Worm (Caenorhabditis elegans) whole organism, L3 larva: ENCODE results near the gene R05H10.1.
A peak's percentile ranks its signal among the peaks of the same experiment; 100 is the strongest.

Experiments
- R02D3.7 ChIP-seq: fragments of 150-350 bp; optimal IDR thresholded peaks from 2 replicates; lab custom pipeline; 2014; ENCODE audit warnings: missing biosample characterization, missing genetic modification characterization
- ZK546.5 ChIP-seq: sonication (generic microtip); optimal IDR thresholded peaks from 2 replicates; lab custom pipeline; 2017; ENCODE audit warnings: missing biosample characterization, missing genetic modification characterization
- ama-1 ChIP-seq: fragments of 150-350 bp; optimal IDR thresholded peaks from 2 replicates; lab custom pipeline; 2018
- ceh-28 ChIP-seq: fragments of 150-350 bp; optimal IDR thresholded peaks from 2 replicates; lab custom pipeline; 2014; ENCODE audit warnings: missing biosample characterization, missing genetic modification reagents, missing genetic modification characterization
- ceh-82 ChIP-seq: fragments of 150-350 bp; optimal IDR thresholded peaks from 2 replicates; lab custom pipeline; 2014; ENCODE audit warnings: missing biosample characterization, missing genetic modification characterization
- ceh-9 ChIP-seq: sonication (generic microtip); optimal IDR thresholded peaks from 2 replicates; lab custom pipeline; 2018; ENCODE audit warnings: missing biosample characterization, missing genetic modification characterization
- egl-27 ChIP-seq: sonication (generic microtip); optimal IDR thresholded peaks from 4 replicates; lab custom pipeline; 2017; ENCODE audit warnings: missing biosample characterization, missing genetic modification reagents, missing genetic modification characterization
- elt-1 ChIP-seq: fragments of 150-350 bp; optimal IDR thresholded peaks from 2 replicates; lab custom pipeline; 2014; ENCODE audit warnings: missing biosample characterization, missing genetic modification characterization
- elt-2 ChIP-seq: sonication (generic microtip); optimal IDR thresholded peaks from 2 replicates; lab custom pipeline; 2016; ENCODE audit warnings: missing genetic modification reagents, mild to moderate bottlenecking, missing genetic modification characterization, missing compliant biosample characterization
- elt-3 ChIP-seq, 3 experiments: fragments of 150-350 bp in 1 of 3; sonication (generic microtip) in 2 of 3; optimal IDR thresholded peaks; 2 replicates in 2 of 3; 4 replicates in 1 of 3; lab custom pipeline; 2014 to 2017; ENCODE audit warnings: missing biosample characterization in 3 of 3, missing genetic modification characterization in 3 of 3
- fos-1 ChIP-seq: fragments of 150-350 bp; optimal IDR thresholded peaks from 2 replicates; lab custom pipeline; 2014; ENCODE audit warnings: missing biosample characterization, missing genetic modification characterization
- hmg-11 ChIP-seq: sonication (generic microtip); optimal IDR thresholded peaks from 2 replicates; lab custom pipeline; 2016; ENCODE audit warnings: missing genetic modification characterization, missing compliant biosample characterization
- jun-1 ChIP-seq: fragments of 150-350 bp; optimal IDR thresholded peaks from 2 replicates; lab custom pipeline; 2014; ENCODE audit warnings: missing biosample characterization, missing genetic modification reagents, missing genetic modification characterization
- lin-15B ChIP-seq: fragments of 150-350 bp; optimal IDR thresholded peaks from 2 replicates; lab custom pipeline; 2014; ENCODE audit warnings: missing biosample characterization, missing genetic modification characterization
- nfya-1 ChIP-seq: sonication (generic microtip); optimal IDR thresholded peaks from 2 replicates; lab custom pipeline; 2017; ENCODE audit warnings: missing genetic modification characterization, mild to moderate bottlenecking, missing compliant biosample characterization, antibody characterized with exemption, moderate library complexity; ENCODE audit not compliant: insufficient read depth
- nhr-12 ChIP-seq: fragments of 150-350 bp; optimal IDR thresholded peaks from 2 replicates; lab custom pipeline; 2014; ENCODE audit warnings: missing biosample characterization, missing genetic modification characterization
- nhr-23 ChIP-seq: fragments of 150-350 bp; optimal IDR thresholded peaks from 2 replicates; lab custom pipeline; 2014; ENCODE audit warnings: missing biosample characterization, missing genetic modification reagents, missing genetic modification characterization
- nhr-25 ChIP-seq: sonication (generic microtip); optimal IDR thresholded peaks from 2 replicates; lab custom pipeline; 2017; ENCODE audit warnings: missing biosample characterization, missing genetic modification characterization
- nhr-43 ChIP-seq: sonication (generic microtip); optimal IDR thresholded peaks from 2 replicates; lab custom pipeline; 2016; ENCODE audit warnings: mild to moderate bottlenecking, missing genetic modification characterization, missing compliant biosample characterization; ENCODE audit not compliant: poor library complexity, severe bottlenecking
- nhr-76 ChIP-seq: fragments of 150-350 bp; sonication (generic microtip); optimal IDR thresholded peaks from 5 replicates; lab custom pipeline; 2014; ENCODE audit warnings: missing biosample characterization, missing genetic modification characterization
- nhr-77 ChIP-seq: fragments of 150-350 bp; optimal IDR thresholded peaks from 2 replicates; lab custom pipeline; 2014; ENCODE audit warnings: missing biosample characterization, missing genetic modification characterization
- pha-4 ChIP-seq: fragments of 150-350 bp; optimal IDR thresholded peaks from 2 replicates; lab custom pipeline; 2014; ENCODE audit warnings: missing biosample characterization, missing genetic modification reagents, missing genetic modification characterization
- pqm-1 ChIP-seq: fragments of 150-350 bp; optimal IDR thresholded peaks from 2 replicates; lab custom pipeline; 2017; ENCODE audit warnings: missing biosample characterization, missing genetic modification characterization, inconsistent platforms
- skn-1 ChIP-seq: fragments of 150-350 bp; optimal IDR thresholded peaks from 2 replicates; lab custom pipeline; 2014; ENCODE audit warnings: missing biosample characterization, missing genetic modification characterization
- unc-39 ChIP-seq: sonication (generic microtip); optimal IDR thresholded peaks from 4 replicates; lab custom pipeline; 2017; ENCODE audit warnings: missing biosample characterization, missing genetic modification characterization
- unc-62 ChIP-seq: fragments of 150-350 bp; sonication (generic microtip); optimal IDR thresholded peaks from 4 replicates; lab custom pipeline; 2014; ENCODE audit warnings: missing biosample characterization, missing genetic modification reagents, missing genetic modification characterization
- ztf-4 ChIP-seq: fragments of 150-350 bp; optimal IDR thresholded peaks from 2 replicates; lab custom pipeline; 2014; ENCODE audit warnings: missing biosample characterization, missing genetic modification characterization

R05H10.1 gene

DNA sequence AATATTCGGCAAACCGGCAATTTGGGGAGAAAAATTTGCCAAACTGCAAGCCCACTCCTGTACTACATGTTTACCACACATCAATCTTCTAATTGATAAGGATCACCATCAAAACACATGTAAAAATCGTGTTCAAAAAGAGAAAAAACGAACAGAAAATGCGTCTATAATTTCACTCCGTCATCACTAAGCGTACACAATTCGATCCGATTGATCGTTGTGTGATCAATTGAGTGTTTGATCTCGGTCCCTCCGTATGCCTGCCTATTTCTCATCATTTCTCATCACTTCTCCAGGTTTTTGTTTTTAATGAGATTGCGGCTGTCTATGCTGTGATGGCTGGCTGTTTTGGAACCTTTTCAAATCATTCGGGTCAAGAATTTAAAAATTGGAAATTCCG, 26.2 kb upstream of the R05H10.1 start:
- TF ChIP-seq nhr-43 (tag; lab: Kevin White, UChicago) (peak; percentile 75), elt-1 (no peak), ama-1 (lab: Kevin White, UChicago) (no peak), nfya-1 (peak; percentile 23), elt-2 (no peak)

DNA sequence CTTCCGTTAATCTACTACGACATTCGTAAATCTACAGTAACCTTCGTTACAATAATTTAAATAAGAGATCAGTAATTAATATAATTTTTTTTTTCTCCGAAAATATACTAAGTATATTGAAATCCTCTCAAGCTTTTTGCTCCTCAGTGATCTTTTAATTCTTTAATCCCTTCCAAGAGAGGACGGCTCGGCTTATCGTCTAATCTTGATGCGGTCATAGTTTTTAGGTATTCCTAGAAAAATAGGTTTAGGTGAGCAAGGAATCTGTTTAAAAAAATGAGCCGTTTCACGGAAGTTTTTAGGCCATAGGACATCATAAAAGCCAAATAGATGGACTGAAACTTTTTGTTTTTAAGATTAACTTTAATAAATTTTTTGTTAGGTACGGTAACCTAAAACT, 19.6 kb upstream of the R05H10.1 start:
- TF ChIP-seq ceh-82 (tag; lab: Kevin White, UChicago) (no peak), nhr-25 (tag; lab: Kevin White, UChicago) (no peak), pqm-1 (tag; lab: Kevin White, UChicago) (no peak), ztf-4 (tag; lab: Kevin White, UChicago) (no peak), pha-4 (tag; lab: Kevin White, UChicago) (no peak), unc-39 (tag; lab: Kevin White, UChicago) (no peak), elt-1 (no peak), ama-1 (lab: Kevin White, UChicago) (no peak), skn-1 (tag; lab: Kevin White, UChicago) (no peak), unc-62 (GFP tag; lab: Kevin White, UChicago) (no peak), fos-1 (tag; lab: Kevin White, UChicago) (no peak)

DNA sequence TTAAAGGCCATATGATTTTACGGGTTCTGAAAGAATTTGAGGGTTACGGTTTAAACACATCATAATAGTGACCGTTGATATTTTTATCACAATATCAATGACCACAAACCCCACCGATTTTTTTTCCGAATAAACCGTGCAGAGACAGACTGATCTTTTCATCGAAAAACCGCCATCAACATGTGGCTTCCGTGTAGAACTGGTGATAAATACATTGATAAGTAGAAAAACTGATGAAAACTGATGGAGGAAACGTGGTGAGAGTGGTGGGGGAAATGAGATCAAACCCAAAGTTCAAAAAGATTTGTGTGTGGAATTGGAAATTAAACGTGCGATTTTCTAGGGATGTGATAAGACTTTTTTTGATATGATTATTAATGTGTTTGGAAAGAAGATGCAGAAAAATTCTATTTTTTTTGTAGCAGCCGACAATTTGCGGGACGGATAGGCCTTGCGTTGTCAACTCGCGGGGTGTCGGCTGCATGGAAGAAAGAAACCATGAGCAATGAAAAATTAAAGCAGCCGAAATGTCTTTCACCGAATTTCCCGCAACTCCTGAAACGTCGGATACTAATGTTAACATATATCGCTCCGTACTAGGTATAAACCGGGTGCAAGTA, 12.9 kb upstream of the R05H10.1 start:
- TF ChIP-seq elt-1, result no peak
- no peak for TF ChIP-seq hmg-11 (tag; lab: Kevin White, UChicago)
- no peak for TF ChIP-seq nhr-25 (tag; lab: Kevin White, UChicago)
- peak; percentile 3 for TF ChIP-seq elt-2
- TF ChIP-seq ceh-28 (tag; lab: Kevin White, UChicago), result peak; percentile 7
- TF ChIP-seq egl-27 (tag; lab: Kevin White, UChicago), result no peak
- peak; percentile 38 for TF ChIP-seq nhr-76 (tag; lab: Kevin White, UChicago)
- no peak for TF ChIP-seq ceh-9 (tag; lab: Kevin White, UChicago)
- peak in 1 of 3 experiments; percentile 29 for TF ChIP-seq elt-3 (tag; optimal IDR thresholded peaks at IDR 0.05; lab: Kevin White, UChicago)
- peak; percentile 57 for TF ChIP-seq nhr-43 (tag; lab: Kevin White, UChicago)
- peak; percentile 67 for TF ChIP-seq nhr-23 (tag; lab: Kevin White, UChicago)
- TF ChIP-seq, all 47 proteins: peak for 6

DNA sequence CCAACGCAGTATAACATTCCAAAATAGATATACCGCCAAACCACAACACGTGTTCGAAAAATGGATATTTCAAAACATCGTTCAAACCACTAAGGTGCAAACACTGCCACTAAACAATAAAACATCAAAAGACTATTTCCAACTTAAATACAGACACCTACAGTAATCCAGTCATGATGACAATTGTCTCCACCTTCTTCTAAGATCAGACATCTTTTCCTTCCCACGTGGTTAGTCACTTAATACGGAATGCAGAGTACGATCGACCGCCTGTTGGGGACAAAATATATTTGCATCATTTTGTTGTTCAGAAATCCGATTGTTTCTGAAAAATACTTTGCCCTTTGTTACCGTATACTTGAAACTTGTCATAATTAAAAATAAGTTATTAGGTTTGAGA, 10.4 kb upstream of the R05H10.1 start:
- TF ChIP-seq nhr-43 (tag; lab: Kevin White, UChicago) (peak; percentile 54), R02D3.7 (no peak)
- TF ChIP-seq, all 47 proteins: peak for 1

DNA sequence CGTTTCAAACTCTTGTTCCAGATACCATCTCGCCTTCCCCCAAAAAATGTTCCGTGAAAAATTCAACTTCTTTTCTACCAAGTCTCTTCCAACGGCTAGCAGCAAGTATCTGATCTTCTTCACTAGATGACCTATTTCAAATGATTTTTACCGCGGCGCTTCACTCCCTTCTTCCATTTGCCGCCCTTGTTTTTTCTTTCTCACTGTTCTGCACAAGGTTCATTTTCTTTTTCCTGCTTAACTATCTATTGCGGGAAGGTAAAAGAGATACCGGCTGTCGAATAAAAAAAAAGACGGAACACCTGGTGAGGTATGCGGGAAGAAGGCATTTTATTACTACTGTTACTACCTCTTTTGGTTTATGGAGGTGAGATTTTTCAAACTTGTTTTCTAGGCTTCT, 8.6 kb upstream of the R05H10.1 start, which contains the start of gene cdh-7:
Gene cdh-7 (plus strand): TSS at position 214 of the 400 bp plus-strand sequence.
- no peak for TF ChIP-seq skn-1 (tag; lab: Kevin White, UChicago)
- TF ChIP-seq nhr-77 (tag; lab: Kevin White, UChicago), result no peak
- peak; percentile 18 for TF ChIP-seq nhr-23 (tag; lab: Kevin White, UChicago)
- TF ChIP-seq lin-15B (tag; lab: Kevin White, UChicago), result no peak
- no peak for TF ChIP-seq egl-27 (tag; lab: Kevin White, UChicago)
- TF ChIP-seq hmg-11 (tag; lab: Kevin White, UChicago), result no peak

DNA sequence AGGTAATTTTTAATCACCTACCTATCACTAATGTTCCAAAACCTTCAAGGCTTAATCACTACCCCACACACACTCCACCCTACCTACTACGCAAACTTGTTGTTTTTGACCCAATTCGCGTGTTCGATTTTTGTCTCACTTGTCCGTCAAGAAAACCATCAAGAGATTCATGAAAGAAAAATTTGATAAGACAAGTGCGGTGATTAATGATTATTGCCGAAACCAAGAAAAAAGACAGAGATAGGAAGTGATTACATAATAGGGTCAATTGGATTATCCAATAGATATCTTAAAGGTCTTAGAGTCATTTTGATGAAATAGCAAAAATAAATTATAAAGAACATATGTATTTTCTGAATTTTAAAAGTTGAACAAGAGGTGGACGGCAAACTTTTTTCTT, 7.4 kb upstream of the R05H10.1 start:
- peak in 2 of 3 experiments; percentile 0 to 49 for TF ChIP-seq elt-3 (tag; optimal IDR thresholded peaks at IDR 0.05; lab: Kevin White, UChicago)
- TF ChIP-seq nhr-23 (tag; lab: Kevin White, UChicago), result peak; percentile 92
- TF ChIP-seq jun-1 (tag; lab: Kevin White, UChicago), result no peak
- TF ChIP-seq, all 47 proteins: peak for 2

DNA sequence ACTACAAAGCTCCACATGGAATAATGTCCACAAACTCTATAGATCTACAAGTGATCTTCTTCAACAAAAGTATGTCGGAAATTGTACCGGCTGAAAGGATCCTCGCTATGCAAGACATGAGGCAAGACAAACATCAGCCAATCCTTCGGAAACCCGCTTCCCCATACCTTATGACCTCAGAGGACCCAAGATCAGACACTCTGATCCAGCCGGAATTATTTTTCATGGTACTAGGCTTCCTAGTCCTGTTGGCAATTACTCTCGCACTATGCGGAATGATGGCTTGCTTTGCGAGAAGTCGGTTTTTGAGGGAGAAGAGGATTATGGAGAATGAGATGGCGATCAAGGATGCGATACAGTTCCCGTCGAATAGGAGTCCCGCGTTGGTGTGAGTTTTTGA, 1.7 kb upstream of the R05H10.1 start:
- no peak for TF ChIP-seq ceh-28 (tag; lab: Kevin White, UChicago)
- TF ChIP-seq ZK546.5 (tag; lab: Kevin White, UChicago), result no peak
- TF ChIP-seq nhr-12, result no peak
